Worm (Caenorhabditis elegans) whole organism, L4 larva: Measurements from ENCODE around the gene R02D5.10.
A peak's percentile ranks its signal among the peaks of the same experiment; 100 is the strongest.

Experiments
- F37D6.2 ChIP-seq: sonication (generic microtip); optimal IDR thresholded peaks from 2 replicates; lab custom pipeline; 2016; ENCODE audit warnings: mild to moderate bottlenecking, missing genetic modification characterization, missing compliant biosample characterization
- F49E8.2 ChIP-seq: sonication (generic microtip); optimal IDR thresholded peaks from 2 replicates; lab custom pipeline; 2016; ENCODE audit warnings: missing compliant biosample characterization, mild to moderate bottlenecking, missing genetic modification characterization, borderline replicate concordance
- aha-1 ChIP-seq: fragments of 150-350 bp; peaks from one replicate; lab custom pipeline; 2014; ENCODE audit warnings: missing biosample characterization, missing genetic modification characterization
- aly-2 ChIP-seq: sonication (generic microtip); optimal IDR thresholded peaks from 2 replicates; lab custom pipeline; 2018; ENCODE audit warnings: missing biosample characterization, missing genetic modification characterization
- arid-1 ChIP-seq: fragments of 200-800 bp; sonication (Bioruptor generic); conservative IDR thresholded peaks from 2 replicates; pipeline ENCODE4 v1.3.6; 2022; ENCODE audit warnings: missing genetic modification reagents, missing genetic modification characterization, missing compliant biosample characterization
- ceh-62 ChIP-seq: sonication (generic microtip); optimal IDR thresholded peaks from 2 replicates; lab custom pipeline; 2017; ENCODE audit warnings: missing biosample characterization, missing genetic modification characterization
- ces-1 ChIP-seq: fragments of 150-350 bp; sonication (generic microtip); optimal IDR thresholded peaks from 4 replicates; lab custom pipeline; 2014; ENCODE audit warnings: missing biosample characterization, missing genetic modification reagents, missing genetic modification characterization
- daf-12 ChIP-seq: fragments of 150-350 bp; optimal IDR thresholded peaks from 2 replicates; lab custom pipeline; 2014; ENCODE audit warnings: missing biosample characterization, missing genetic modification reagents, missing genetic modification characterization
- daf-16 ChIP-seq, 3 experiments: sonication (generic microtip); optimal IDR thresholded peaks; 2 replicates each; lab custom pipeline; 2016 to 2017; ENCODE audit warnings: missing genetic modification characterization in 3 of 3, missing genetic modification reagents in 3 of 3, mild to moderate bottlenecking in 2 of 3, missing compliant biosample characterization in 2 of 3, missing biosample characterization in 1 of 3, moderate library complexity in 1 of 3
- dmd-6 ChIP-seq: fragments of 200-800 bp; sonication (Bioruptor generic); IDR thresholded peaks from 2 replicates; pipeline ENCODE4 v1.3.6; 2022; ENCODE audit warnings: missing genetic modification reagents, missing genetic modification characterization, missing compliant biosample characterization
- egl-43 ChIP-seq: fragments of 200-800 bp; sonication (Bioruptor generic); IDR thresholded peaks from 2 replicates; pipeline ENCODE4 v1.3.6; 2022; ENCODE audit warnings: missing genetic modification reagents, missing genetic modification characterization, missing compliant biosample characterization
- gei-8 ChIP-seq: fragments of 200-800 bp; sonication (Bioruptor generic); optimal IDR thresholded peaks from 2 replicates; lab custom pipeline; 2018; ENCODE audit warnings: mild to moderate bottlenecking, missing genetic modification characterization, missing compliant biosample characterization
- hlh-11 ChIP-seq: fragments of 200-800 bp; sonication (Bioruptor generic); optimal IDR thresholded peaks from 2 replicates; lab custom pipeline; 2018; ENCODE audit warnings: mild to moderate bottlenecking, missing genetic modification characterization, missing compliant biosample characterization
- hlh-30 ChIP-seq: sonication (generic microtip); optimal IDR thresholded peaks from 2 replicates; lab custom pipeline; 2017; ENCODE audit warnings: antibody characterized with exemption, mild to moderate bottlenecking, missing genetic modification characterization, missing compliant biosample characterization; ENCODE audit not compliant: insufficient read depth
- hmg-1.1 ChIP-seq: fragments of 200-800 bp; sonication (Bioruptor generic); IDR thresholded peaks from 2 replicates; pipeline ENCODE4 v1.3.6; 2022; ENCODE audit warnings: missing genetic modification reagents, missing genetic modification characterization, missing compliant biosample characterization
- lin-1 ChIP-seq: fragments of 200-800 bp; sonication (Bioruptor generic); IDR thresholded peaks from 2 replicates; pipeline ENCODE4 v1.3.6; 2022; ENCODE audit warnings: missing genetic modification reagents, missing genetic modification characterization, missing compliant biosample characterization
- lin-39 ChIP-seq: fragments of 150-350 bp; optimal IDR thresholded peaks from 2 replicates; lab custom pipeline; 2014; ENCODE audit warnings: missing biosample characterization, missing genetic modification reagents, missing genetic modification characterization
- mdt-29 ChIP-seq: fragments of 200-800 bp; sonication (Bioruptor generic); IDR thresholded peaks from 2 replicates; pipeline ENCODE4 v1.3.6; 2022; ENCODE audit warnings: missing genetic modification reagents, missing genetic modification characterization, missing compliant biosample characterization
- mep-1 ChIP-seq: fragments of 150-350 bp; sonication (generic microtip); optimal IDR thresholded peaks from 3 replicates; lab custom pipeline; 2014; ENCODE audit warnings: missing biosample characterization, missing genetic modification characterization
- mxl-2 ChIP-seq: fragments of 200-800 bp; sonication (Bioruptor generic); conservative IDR thresholded peaks from 2 replicates; pipeline ENCODE4 v1.3.6; 2022; ENCODE audit warnings: missing genetic modification reagents, missing genetic modification characterization, missing compliant biosample characterization
- nhr-102 ChIP-seq: sonication (generic microtip); optimal IDR thresholded peaks from 2 replicates; lab custom pipeline; 2016; ENCODE audit warnings: mild to moderate bottlenecking, missing genetic modification characterization, moderate library complexity, missing compliant biosample characterization
- nhr-11 ChIP-seq: fragments of 150-350 bp; optimal IDR thresholded peaks from 2 replicates; lab custom pipeline; 2014; ENCODE audit warnings: missing biosample characterization, missing genetic modification characterization
- nhr-111 ChIP-seq: fragments of 200-800 bp; sonication (Bioruptor generic); optimal IDR thresholded peaks from 2 replicates; lab custom pipeline; 2018; ENCODE audit warnings: mild to moderate bottlenecking, missing genetic modification characterization, missing compliant biosample characterization
- nhr-25 ChIP-seq: sonication (generic microtip); optimal IDR thresholded peaks from 2 replicates; lab custom pipeline; 2017; ENCODE audit warnings: missing genetic modification characterization, mild to moderate bottlenecking, missing compliant biosample characterization, antibody characterized with exemption, moderate library complexity, borderline replicate concordance; ENCODE audit not compliant: insufficient read depth
- nhr-28 ChIP-seq: fragments of 150-350 bp; optimal IDR thresholded peaks from 2 replicates; lab custom pipeline; 2014; ENCODE audit warnings: missing biosample characterization, missing genetic modification characterization
- nhr-42 ChIP-seq: fragments of 200-800 bp; sonication (Bioruptor generic); IDR thresholded peaks from 2 replicates; pipeline ENCODE4 v1.3.6; 2022; ENCODE audit warnings: missing genetic modification characterization, missing compliant biosample characterization
- nhr-6 ChIP-seq: fragments of 150-350 bp; optimal IDR thresholded peaks from 2 replicates; lab custom pipeline; 2014; ENCODE audit warnings: missing biosample characterization, missing genetic modification characterization
- nhr-77 ChIP-seq: fragments of 150-350 bp; optimal IDR thresholded peaks from 2 replicates; lab custom pipeline; 2014; ENCODE audit warnings: missing biosample characterization, missing genetic modification characterization
- php-3 ChIP-seq: fragments of 200-800 bp; sonication (Bioruptor generic); IDR thresholded peaks from 2 replicates; pipeline ENCODE4 v1.3.6; 2022; ENCODE audit warnings: missing genetic modification reagents, missing genetic modification characterization, missing compliant biosample characterization
- pqm-1 ChIP-seq: sonication (generic microtip); optimal IDR thresholded peaks from 2 replicates; lab custom pipeline; 2017; ENCODE audit warnings: missing biosample characterization, missing genetic modification characterization
- rbr-2 ChIP-seq: sonication (generic microtip); optimal IDR thresholded peaks from 2 replicates; lab custom pipeline; 2016; ENCODE audit warnings: missing genotype, missing genetic modification characterization, missing compliant biosample characterization
- saeg-2 ChIP-seq: fragments of 200-800 bp; sonication (Bioruptor generic); IDR thresholded peaks from 2 replicates; pipeline ENCODE4 v1.3.6; 2022; ENCODE audit warnings: missing genetic modification reagents, missing genetic modification characterization, missing compliant biosample characterization
- sdz-12 ChIP-seq: fragments of 200-800 bp; sonication (Bioruptor generic); optimal IDR thresholded peaks from 2 replicates; lab custom pipeline; 2018; ENCODE audit warnings: mild to moderate bottlenecking, missing genetic modification characterization, missing compliant biosample characterization
- spr-3 ChIP-seq: fragments of 200-800 bp; sonication (Bioruptor generic); optimal IDR thresholded peaks from 2 replicates; lab custom pipeline; 2018; ENCODE audit warnings: mild to moderate bottlenecking, missing genetic modification characterization, missing compliant biosample characterization
- unc-130 ChIP-seq: sonication (generic microtip); optimal IDR thresholded peaks from 2 replicates; lab custom pipeline; 2016; ENCODE audit warnings: missing genetic modification reagents, missing genetic modification characterization, missing compliant biosample characterization
- unc-62 ChIP-seq, 3 experiments: fragments of 150-350 bp in 1 of 3; sonication (generic microtip); optimal IDR thresholded peaks in 2 of 3; peaks in 1 of 3; 1 replicate in 1 of 3; 2 replicates in 2 of 3; lab custom pipeline; 2014 to 2017; ENCODE audit warnings: missing biosample characterization in 3 of 3, missing genetic modification characterization in 3 of 3, missing genetic modification reagents in 3 of 3, missing genotype in 1 of 3
- zip-11 ChIP-seq: fragments of 200-800 bp; sonication (Bioruptor generic); IDR thresholded peaks from 2 replicates; pipeline ENCODE4 v1.3.6; 2022; ENCODE audit warnings: missing genetic modification characterization, missing compliant biosample characterization
- ztf-7 ChIP-seq: fragments of 150-350 bp; optimal IDR thresholded peaks from 2 replicates; lab custom pipeline; 2014; ENCODE audit warnings: missing biosample characterization, missing genetic modification characterization

The R02D5.10 gene

ce11 chrV:14495493-14495892 is 13.4 kb downstream of the R02D5.10 start (continued):
- TF ChIP-seq ztf-7 (tag; lab: Kevin White, UChicago), result no peak

- TF ChIP-seq daf-16 (GFP tag; optimal IDR thresholded peaks at IDR 0.05; lab: Kevin White, UChicago) (no peak), daf-16 (tag; optimal IDR thresholded peaks at IDR 0.05; lab: Kevin White, UChicago) (no peak), F37D6.2 (tag; lab: Kevin White, UChicago) (no peak), hlh-30 (tag; lab: Kevin White, UChicago) (no peak), saeg-2 (no peak), dmd-6 (no peak), unc-62 (GFP tag; optimal IDR thresholded peaks at IDR 0.05 in 1 of 2; lab: Kevin White, UChicago) (peak in 1 of 2 experiments; percentile 58), unc-62 (tag; optimal IDR thresholded peaks at IDR 0.05; lab: Kevin White, UChicago) (no peak), php-3 (no peak), aly-2 (tag; lab: Kevin White, UChicago) (no peak)
- TF ChIP-seq, all 104 proteins: peak for 1
These were observed 14.4 kb downstream of the R02D5.10 start for ce11 chrV:14496446-14496845.

ce11 chrV:14498204-14498603 is 16.1 kb downstream of the R02D5.10 start:
- TF ChIP-seq unc-130 (GFP tag; lab: Kevin White, UChicago), result no peak
- no peak for TF ChIP-seq aha-1
- TF ChIP-seq lin-39 (tag; lab: Kevin White, UChicago), result no peak
- no peak for TF ChIP-seq lin-1
- no peak for TF ChIP-seq ces-1 (GFP tag; lab: Kevin White, UChicago)
- TF ChIP-seq mep-1 (tag; lab: Kevin White, UChicago), result no peak
- peak; percentile 4 for TF ChIP-seq nhr-25 (tag; lab: Kevin White, UChicago)
- TF ChIP-seq nhr-28 (tag; lab: Kevin White, UChicago), result peak; percentile 13
- TF ChIP-seq dmd-6, result no peak
- TF ChIP-seq gei-8 (GFP tag; lab: Kevin White, UChicago), result no peak
- no peak for TF ChIP-seq mdt-29 (GFP tag; lab: Robert Waterston, UW)
- TF ChIP-seq nhr-77 (tag; lab: Kevin White, UChicago), result no peak
- no peak for TF ChIP-seq mxl-2 (GFP tag; lab: Robert Waterston, UW)
- no peak for TF ChIP-seq pqm-1
- no peak for TF ChIP-seq nhr-42 (GFP tag; lab: Robert Waterston, UW)
- TF ChIP-seq nhr-6 (tag; lab: Kevin White, UChicago), result peak; percentile 62
- no peak for TF ChIP-seq sdz-12 (GFP tag; lab: Kevin White, UChicago)
- no peak for TF ChIP-seq nhr-102 (tag; lab: Kevin White, UChicago)
- peak in 1 of 2 experiments; percentile 16 for TF ChIP-seq unc-62 (GFP tag; optimal IDR thresholded peaks at IDR 0.05 in 1 of 2; lab: Kevin White, UChicago)
- no peak for TF ChIP-seq unc-62 (tag; optimal IDR thresholded peaks at IDR 0.05; lab: Kevin White, UChicago)
- TF ChIP-seq, all 104 proteins: peak for 4

- TF ChIP-seq aly-2 (tag; lab: Kevin White, UChicago) (no peak), daf-12 (no peak), nhr-111 (no peak), nhr-28 (tag; lab: Kevin White, UChicago) (peak; percentile 38), lin-1 (no peak), ceh-62 (no peak), hmg-1.1 (GFP tag; lab: Robert Waterston, UW) (0 out of 2 replicates have a peak, but pooled peaks have one; percentile 32), hlh-11 (tag; lab: Kevin White, UChicago) (peak; percentile 11), spr-3 (GFP tag; lab: Kevin White, UChicago) (no peak), daf-16 (GFP tag; optimal IDR thresholded peaks at IDR 0.05; lab: Kevin White, UChicago) (no peak), daf-16 (tag; optimal IDR thresholded peaks at IDR 0.05; lab: Kevin White, UChicago) (peak; percentile 32), egl-43 (GFP tag; lab: Robert Waterston, UW) (peak; percentile 30; the same call in 1 of the 2 replicates), zip-11 (GFP tag; lab: Robert Waterston, UW) (no peak), hlh-30 (tag; lab: Kevin White, UChicago) (peak; percentile 48), F49E8.2 (no peak), arid-1 (GFP tag; lab: Robert Waterston, UW) (no peak), unc-130 (GFP tag; lab: Kevin White, UChicago) (no peak), rbr-2 (tag; lab: Kevin White, UChicago) (no peak), aha-1 (no peak), nhr-11 (tag; lab: Kevin White, UChicago) (no peak)
These were observed 17.2 kb downstream of the R02D5.10 start for ce11 chrV:14499074-14499864.
